Worm (Caenorhabditis elegans): Measurements from ENCODE around the gene C27D9.1.

Gene C27D9.1

ce11 chrII:4729733-4730132 lies 23.5 kb upstream of the C27D9.1 start, which contains the start of gene F41C3.7:
TSS of gene F41C3.7 (plus strand) at chrII:4730033.
- TF ChIP-seq ztf-29 (GFP tag; IDR thresholded peaks at IDR 0.05) (no peak), flt-1 (GFP tag; IDR thresholded peaks at IDR 0.05) (no peak), med-1 (GFP tag; optimal IDR thresholded peaks at IDR 0.05; ENCODE audit: insufficient read depth) (no peak), ztf-23 (GFP tag; IDR thresholded peaks at IDR 0.05) (no peak), ref-1 (GFP tag; conservative IDR thresholded peaks at IDR 0.05) (no peak), klf-2 (GFP tag; conservative IDR thresholded peaks at IDR 0.05) (no peak), tab-1 (GFP tag; IDR thresholded peaks at IDR 0.05) (no peak), cog-1 (tag; optimal IDR thresholded peaks at IDR 0.05) (no peak)

DNA sequence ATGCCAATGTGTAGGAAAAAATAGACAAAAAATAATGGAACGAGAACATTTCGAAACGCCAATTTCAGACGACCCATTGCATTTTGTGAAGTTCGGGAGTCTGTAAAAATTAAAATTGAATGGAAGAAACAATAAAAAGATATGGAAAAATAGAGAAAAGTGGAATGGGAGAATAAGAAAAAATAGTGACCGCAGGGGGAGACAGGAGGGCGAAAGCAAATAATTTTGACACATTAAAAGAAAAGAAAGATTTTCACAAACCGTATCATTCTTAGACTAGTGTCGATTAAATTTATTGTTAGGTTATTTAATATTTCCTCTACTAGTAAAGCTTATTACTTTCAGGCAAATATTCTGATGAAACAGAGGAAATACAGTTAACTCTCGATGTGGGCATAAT lies 19.4 kb upstream of the C27D9.1 start, which contains the start of gene F41C3.11:
F41C3.11 (minus strand) TSS at position 101 of the 400 bp plus-strand sequence.
- TF ChIP-seq klf-2 (GFP tag; conservative IDR thresholded peaks at IDR 0.05) (no peak), ref-1 (GFP tag; conservative IDR thresholded peaks at IDR 0.05) (no peak), tab-1 (GFP tag; IDR thresholded peaks at IDR 0.05) (no peak)

- TF ChIP-seq ztf-29 (GFP tag; IDR thresholded peaks at IDR 0.05) (no peak), ztf-23 (GFP tag; IDR thresholded peaks at IDR 0.05) (no peak), cog-1 (tag; optimal IDR thresholded peaks at IDR 0.05) (no peak), T22C8.4 (GFP tag; IDR thresholded peaks at IDR 0.05) (no peak), klf-2 (GFP tag; conservative IDR thresholded peaks at IDR 0.05) (no peak), ref-1 (GFP tag; conservative IDR thresholded peaks at IDR 0.05) (no peak), flt-1 (GFP tag; IDR thresholded peaks at IDR 0.05) (no peak)
Observed at ce11 chrII:4734477-4734876, 18.7 kb upstream of the C27D9.1 start.

- TF ChIP-seq klf-2 (GFP tag; conservative IDR thresholded peaks at IDR 0.05) (no peak), med-1 (GFP tag; optimal IDR thresholded peaks at IDR 0.05; ENCODE audit: insufficient read depth) (no peak), ref-1 (GFP tag; conservative IDR thresholded peaks at IDR 0.05) (no peak), T22C8.4 (GFP tag; IDR thresholded peaks at IDR 0.05) (no peak), ztf-29 (GFP tag; IDR thresholded peaks at IDR 0.05) (no peak), cog-1 (tag; optimal IDR thresholded peaks at IDR 0.05) (no peak), ztf-23 (GFP tag; IDR thresholded peaks at IDR 0.05) (no peak), tab-1 (GFP tag; IDR thresholded peaks at IDR 0.05) (no peak), flt-1 (GFP tag; IDR thresholded peaks at IDR 0.05) (no peak)
Observed at ce11 chrII:4736585-4736984, 16.6 kb upstream of the C27D9.1 start.

DNA sequence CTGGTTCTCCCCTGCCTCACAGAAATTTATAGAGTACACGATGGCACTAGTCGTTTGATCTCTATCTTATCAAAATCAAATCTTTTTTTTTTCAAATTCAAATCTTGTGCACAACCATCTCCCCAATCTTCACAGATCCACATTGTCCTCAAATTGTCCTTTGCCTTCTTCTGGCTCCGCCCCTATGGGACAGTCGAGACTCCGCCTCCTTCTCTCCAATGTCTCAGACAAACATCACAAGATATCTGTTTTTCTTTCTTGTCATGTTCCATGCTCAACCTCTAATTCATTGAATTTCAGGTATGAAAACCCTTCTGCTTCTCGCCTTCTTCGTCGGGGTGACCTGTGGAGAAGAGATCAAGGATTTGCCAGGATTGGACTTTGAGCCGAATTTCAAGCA lies 15.9 kb upstream of the C27D9.1 start, which contains the start of gene ctsa-1.1:
ctsa-1.1 (plus strand) TSS at position 301 of the 400 bp plus-strand sequence.
- TF ChIP-seq med-1 (GFP tag; optimal IDR thresholded peaks at IDR 0.05; ENCODE audit: insufficient read depth) (no peak), ref-1 (GFP tag; conservative IDR thresholded peaks at IDR 0.05) (no peak), ztf-29 (GFP tag; IDR thresholded peaks at IDR 0.05) (no peak)

DNA sequence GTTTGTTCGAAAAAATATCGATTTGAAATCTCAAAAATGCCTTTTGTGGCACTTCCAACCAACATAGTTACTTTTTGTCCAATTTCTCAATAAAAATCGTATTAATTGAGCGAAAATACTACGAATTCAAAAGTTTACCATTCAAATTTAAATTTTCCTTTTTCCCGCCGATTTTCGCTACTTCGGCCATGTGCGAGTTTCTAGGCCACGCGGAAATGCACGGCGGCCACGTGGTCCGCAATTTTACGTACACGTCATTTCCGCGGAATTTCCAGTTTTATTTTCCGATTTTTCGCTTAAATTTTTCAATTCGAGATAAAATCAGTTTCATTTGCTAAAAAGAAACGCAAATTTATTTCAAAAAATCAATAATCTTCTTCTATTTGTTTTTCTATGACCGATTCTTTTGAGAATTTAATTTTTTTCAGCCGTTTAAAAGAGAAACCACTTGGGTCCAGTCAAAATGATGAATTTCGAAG lies 13.2 kb upstream of the C27D9.1 start, which contains the start of gene eas-1:
eas-1 (plus strand) TSS at position 429 of the 479 bp plus-strand sequence.
- TF ChIP-seq tab-1 (GFP tag; IDR thresholded peaks at IDR 0.05) = peak; percentile 21; the same call in 1 of the 2 replicates
- TF ChIP-seq T22C8.4 (GFP tag; IDR thresholded peaks at IDR 0.05) = no peak
- TF ChIP-seq klf-2 (GFP tag; conservative IDR thresholded peaks at IDR 0.05) = peak; percentile 62; the same call in 1 of the 2 replicates
- TF ChIP-seq flt-1 (GFP tag; IDR thresholded peaks at IDR 0.05) = peak; percentile 68
- no peak for TF ChIP-seq ztf-29 (GFP tag; IDR thresholded peaks at IDR 0.05)

DNA sequence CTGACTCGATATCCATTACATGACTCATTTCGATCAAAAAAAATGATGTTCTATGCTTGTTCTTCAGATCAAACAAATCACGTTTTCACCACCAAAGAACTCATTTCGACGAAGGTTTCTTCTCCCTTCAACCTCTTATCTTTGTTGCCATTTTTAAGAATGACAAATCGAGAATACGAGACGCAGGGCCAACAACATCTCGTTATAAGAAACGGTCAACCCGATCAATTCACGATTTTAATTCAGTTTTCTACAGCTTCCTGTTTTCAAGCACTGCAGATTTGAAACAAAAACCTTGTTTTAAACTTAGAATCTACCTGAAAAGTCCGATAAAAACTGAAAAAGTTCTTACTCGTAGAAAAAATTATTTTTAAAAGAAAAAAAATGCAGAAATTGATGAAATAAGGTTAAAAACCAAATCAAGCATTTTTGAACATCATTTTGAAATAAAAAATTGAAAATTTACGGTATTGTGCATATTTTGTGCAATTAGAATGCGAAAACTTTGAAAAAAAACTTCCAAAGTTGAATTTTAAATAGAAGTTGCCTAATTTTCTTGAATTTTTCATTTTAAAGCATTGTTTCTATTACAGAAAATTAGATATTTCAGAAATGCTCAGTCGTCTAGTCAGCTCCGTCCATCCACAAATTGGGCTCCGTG lies 11.6 kb upstream of the C27D9.1 start, which contains the start of gene acs-11:
acs-11 (plus strand) TSS at position 611 of the 661 bp plus-strand sequence.
- TF ChIP-seq flt-1 (GFP tag; IDR thresholded peaks at IDR 0.05) = no peak

- TF ChIP-seq flt-1 (GFP tag; IDR thresholded peaks at IDR 0.05) = no peak
- no peak for TF ChIP-seq med-1 (GFP tag; optimal IDR thresholded peaks at IDR 0.05; ENCODE audit: insufficient read depth)
- no peak for TF ChIP-seq ref-1 (GFP tag; conservative IDR thresholded peaks at IDR 0.05)
Observed at ce11 chrII:4745281-4745680, 7.9 kb upstream of the C27D9.1 start.

- TF ChIP-seq flt-1 (GFP tag; IDR thresholded peaks at IDR 0.05) (no peak), ztf-29 (GFP tag; IDR thresholded peaks at IDR 0.05) (no peak), klf-2 (GFP tag; conservative IDR thresholded peaks at IDR 0.05) (no peak), ztf-23 (GFP tag; IDR thresholded peaks at IDR 0.05) (no peak), ref-1 (GFP tag; conservative IDR thresholded peaks at IDR 0.05) (no peak), med-1 (GFP tag; optimal IDR thresholded peaks at IDR 0.05; ENCODE audit: insufficient read depth) (no peak), cog-1 (tag; optimal IDR thresholded peaks at IDR 0.05) (no peak), T22C8.4 (GFP tag; IDR thresholded peaks at IDR 0.05) (no peak)
Observed at ce11 chrII:4747063-4747462, 6.2 kb upstream of the C27D9.1 start.

DNA sequence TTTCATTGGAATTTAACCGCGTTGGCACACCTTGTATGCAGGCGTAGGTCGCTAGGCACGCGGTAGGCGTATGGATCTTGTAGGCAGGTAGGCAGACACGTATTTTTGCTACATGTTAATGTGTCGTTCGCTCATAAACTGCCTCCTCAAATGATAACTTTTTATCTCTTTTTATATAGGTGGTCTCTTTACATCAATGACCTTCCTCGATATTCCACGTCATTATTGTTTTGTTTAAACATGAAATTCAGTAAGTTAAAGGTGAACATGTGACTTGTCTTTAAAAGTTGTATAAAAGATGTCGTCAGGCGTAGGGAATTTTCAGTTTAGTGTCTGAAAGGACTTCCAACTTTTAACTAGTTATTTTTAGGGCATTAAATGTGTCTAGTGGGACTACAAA lies 5.5 kb upstream of the C27D9.1 start:
- TF ChIP-seq klf-2 (GFP tag; conservative IDR thresholded peaks at IDR 0.05) = no peak

ce11 chrII:4748374-4748773 lies 4.8 kb upstream of the C27D9.1 start:
- TF ChIP-seq klf-2 (GFP tag; conservative IDR thresholded peaks at IDR 0.05) = no peak
- no peak for TF ChIP-seq ztf-29 (GFP tag; IDR thresholded peaks at IDR 0.05)

All from whole organism, midembryonic.